Fruit fly (Drosophila melanogaster) whole organism, pupa: ENCODE data around the gene CG13067.

Experiments used
- CG10348 ChIP-seq: fragments of 200-800 bp; sonication (Bioruptor generic); IDR thresholded peaks from 2 replicates; pipeline ENCODE4 v1.3.6; 2022; ENCODE audit warnings: missing biosample characterization, missing genetic modification characterization
- CG13204 ChIP-seq: fragments of 200-800 bp; sonication (Bioruptor generic); optimal IDR thresholded peaks from 2 replicates; lab custom pipeline; 2018; ENCODE audit warnings: missing biosample characterization, mild to moderate bottlenecking, missing genetic modification characterization, moderate library complexity
- CG17806 ChIP-seq: fragments of 200-800 bp; sonication (Bioruptor generic); optimal IDR thresholded peaks from 2 replicates; lab custom pipeline; 2018; ENCODE audit warnings: missing biosample characterization, mild to moderate bottlenecking, missing genetic modification characterization, moderate library complexity
- CG4496 ChIP-seq: fragments of 200-800 bp; sonication (Bioruptor generic); IDR thresholded peaks from 3 replicates; pipeline ENCODE4 v1.3.6; 2022; ENCODE audit warnings: missing biosample characterization, missing genetic modification characterization
- CG8159 ChIP-seq: fragments of 200-800 bp; sonication (Bioruptor generic); optimal IDR thresholded peaks from 3 replicates; lab custom pipeline; 2018; ENCODE audit warnings: missing biosample characterization, mild to moderate bottlenecking, missing genetic modification characterization, moderate library complexity
- Pif1A ChIP-seq: fragments of 200-800 bp; sonication (Bioruptor generic); optimal IDR thresholded peaks from 3 replicates; lab custom pipeline; 2016; ENCODE audit warnings: missing biosample characterization, missing genetic modification characterization
- Pif1B ChIP-seq: fragments of 200-800 bp; sonication (Bioruptor generic); optimal IDR thresholded peaks from 3 replicates; lab custom pipeline; 2016; ENCODE audit warnings: missing biosample characterization, missing genetic modification characterization
- Snoo ChIP-seq: fragments of 200-800 bp; sonication (Bioruptor generic); optimal IDR thresholded peaks from 3 replicates; lab custom pipeline; 2017; ENCODE audit warnings: missing biosample characterization, mild to moderate bottlenecking, missing genetic modification characterization, inconsistent platforms

DNA sequence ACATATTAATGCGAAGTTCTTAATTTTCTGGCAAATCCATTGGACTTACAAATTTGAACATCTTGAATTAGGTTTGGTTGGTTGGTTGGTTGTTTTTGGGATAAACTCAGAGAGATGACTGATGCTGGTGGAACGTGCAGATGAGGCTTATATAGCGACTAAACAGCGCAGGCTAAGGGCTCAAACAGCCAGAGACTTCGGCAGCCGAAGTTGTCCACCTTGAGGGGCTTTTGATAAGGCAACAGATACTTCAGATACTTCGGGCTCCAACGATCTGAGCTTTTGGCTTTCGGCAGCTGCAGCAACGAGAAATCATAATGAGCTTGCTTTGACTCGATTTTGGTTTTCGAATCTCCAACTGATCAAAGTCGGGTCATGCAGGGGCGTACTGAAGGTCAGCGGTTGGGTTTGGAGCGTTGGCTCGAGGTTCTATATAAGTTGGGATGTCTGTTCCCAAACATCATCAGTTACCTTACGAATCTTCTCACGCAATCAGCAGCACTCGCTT, 48.4 kb downstream of the CG13067 start, which contains the start of the genes CG13041 and CG13060:
- no peak for TF ChIP-seq Pif1B (GFP tag; lab: Kevin White, UChicago)
- TF ChIP-seq CG8159 (tag; lab: Kevin White, UChicago) = no peak
- no peak for TF ChIP-seq CG17806 (tag; lab: Kevin White, UChicago)
- TF ChIP-seq Pif1A (GFP tag; lab: Kevin White, UChicago) = no peak
- no peak for TF ChIP-seq Snoo
- no peak for TF ChIP-seq CG4496
- no peak for TF ChIP-seq CG10348 (GFP tag; lab: Robert Waterston, UW)
- no peak for TF ChIP-seq CG13204
